Fruit fly (Drosophila melanogaster) whole organism, embryonic: ENCODE measurements around the gene Rpt5.

Experiments used
- ATbp ChIP-seq: fragments of 200-800 bp; sonication (Bioruptor generic); optimal IDR thresholded peaks from 2 replicates; lab custom pipeline; 2017; ENCODE audit warnings: missing biosample characterization, mild to moderate bottlenecking, missing genetic modification characterization, missing genetic modification reagents
- Atf-2 ChIP-seq: fragments of 200-800 bp; sonication (Bioruptor generic); optimal IDR thresholded peaks from 2 replicates; lab custom pipeline; 2016; ENCODE audit warnings: missing biosample characterization, missing genetic modification characterization
- Awh ChIP-seq: fragments of 200-800 bp; sonication (Bioruptor generic); IDR thresholded peaks from 2 replicates; pipeline ENCODE4, ENCODE4 v1.3.6; 2022; ENCODE audit warnings: missing biosample characterization, missing genetic modification characterization
- CG10565 ChIP-seq: fragments of 200-800 bp; sonication (Bioruptor generic); optimal IDR thresholded peaks from 3 replicates; lab custom pipeline; 2016; ENCODE audit warnings: missing biosample characterization, mild to moderate bottlenecking, missing genetic modification characterization
- CG12236 ChIP-seq: fragments of 200-800 bp; sonication (Bioruptor generic); optimal IDR thresholded peaks from 2 replicates; lab custom pipeline; 2016; ENCODE audit warnings: missing biosample characterization, missing genetic modification characterization
- CG12744 ChIP-seq: fragments of 200-800 bp; sonication (Bioruptor generic); optimal IDR thresholded peaks from 2 replicates; lab custom pipeline; 2016; ENCODE audit warnings: missing biosample characterization, missing genetic modification characterization
- CG12769 ChIP-seq: fragments of 200-800 bp; sonication (Bioruptor generic); optimal IDR thresholded peaks from 2 replicates; lab custom pipeline; 2019; ENCODE audit warnings: missing biosample characterization, mild to moderate bottlenecking, missing genetic modification characterization, moderate library complexity
- CG12942 ChIP-seq: fragments of 200-800 bp; sonication (Bioruptor generic); optimal IDR thresholded peaks from 3 replicates; lab custom pipeline; 2016; ENCODE audit warnings: missing biosample characterization, missing genetic modification characterization
- CG13775 ChIP-seq: fragments of 200-800 bp; sonication (Bioruptor generic); optimal IDR thresholded peaks from 3 replicates; lab custom pipeline; 2017; ENCODE audit warnings: missing biosample characterization, mild to moderate bottlenecking, missing genetic modification characterization
- CG1529 ChIP-seq: fragments of 200-800 bp; sonication (Bioruptor generic); optimal IDR thresholded peaks from 3 replicates; lab custom pipeline; 2018; ENCODE audit warnings: missing biosample characterization, missing genetic modification characterization
- CG2678 ChIP-seq: fragments of 200-800 bp; sonication (Bioruptor generic); optimal IDR thresholded peaks from 3 replicates; lab custom pipeline; 2019; ENCODE audit warnings: missing biosample characterization, mild to moderate bottlenecking, missing genetic modification characterization, moderate library complexity
- CG33213 ChIP-seq: fragments of 200-800 bp; sonication (Bioruptor generic); optimal IDR thresholded peaks from 3 replicates; lab custom pipeline; 2016; ENCODE audit warnings: missing biosample characterization, missing genetic modification characterization
- CG3407 ChIP-seq: fragments of 200-800 bp; sonication (Bioruptor generic); optimal IDR thresholded peaks from 2 replicates; lab custom pipeline; 2018; ENCODE audit warnings: missing biosample characterization, mild to moderate bottlenecking, missing genetic modification characterization
- CG34224 ChIP-seq: fragments of 200-800 bp; sonication (Bioruptor generic); IDR thresholded peaks from 3 replicates; pipeline ENCODE4 v1.3.6; 2022; ENCODE audit warnings: missing biosample characterization, missing genetic modification characterization; ENCODE audit not compliant: partially characterized antibody
- CG3726 ChIP-seq: fragments of 200-800 bp; sonication (Bioruptor generic); IDR thresholded peaks from 3 replicates; pipeline ENCODE4, ENCODE4 v1.3.6; 2022; ENCODE audit warnings: missing biosample characterization, missing genetic modification characterization
- CG4617 ChIP-seq: fragments of 200-800 bp; sonication (Bioruptor generic); optimal IDR thresholded peaks from 3 replicates; lab custom pipeline; 2016; ENCODE audit warnings: missing biosample characterization, missing genetic modification characterization, borderline replicate concordance
- CG6175 ChIP-seq: fragments of 200-800 bp; sonication (Bioruptor generic); IDR thresholded peaks from 3 replicates; pipeline ENCODE4 v1.3.6; 2022; ENCODE audit warnings: missing biosample characterization, missing genetic modification characterization
- CG6683 ChIP-seq: fragments of 200-800 bp; sonication (Bioruptor generic); optimal IDR thresholded peaks from 2 replicates; lab custom pipeline; 2017; ENCODE audit warnings: missing biosample characterization, mild to moderate bottlenecking, missing genetic modification characterization, missing genetic modification reagents
- CG6813 ChIP-seq: fragments of 200-800 bp; sonication (Bioruptor generic); optimal IDR thresholded peaks from 2 replicates; lab custom pipeline; 2017; ENCODE audit warnings: missing biosample characterization, missing genetic modification characterization, mild to moderate bottlenecking, moderate library complexity, missing genetic modification reagents
- CG8388 ChIP-seq: fragments of 200-800 bp; sonication (Bioruptor generic); optimal IDR thresholded peaks from 2 replicates; lab custom pipeline; 2019; ENCODE audit warnings: missing biosample characterization, mild to moderate bottlenecking, missing genetic modification characterization, moderate library complexity
- CG8765 ChIP-seq: fragments of 200-800 bp; sonication (Bioruptor generic); IDR thresholded peaks from 2 replicates; pipeline ENCODE4 v1.3.6; 2022; ENCODE audit warnings: missing biosample characterization, missing genetic modification characterization
- H15 ChIP-seq: fragments of 200-800 bp; sonication (Bioruptor generic); IDR thresholded peaks from 3 replicates; pipeline ENCODE4 v1.3.6; 2022; ENCODE audit warnings: missing biosample characterization, missing genetic modification characterization
- H2.0 ChIP-seq: fragments of 200-800 bp; sonication (Bioruptor generic); IDR thresholded peaks from 2 replicates; pipeline ENCODE4 v1.3.6; 2022; ENCODE audit warnings: missing biosample characterization, missing genetic modification characterization
- NC2α ChIP-seq: fragments of 200-800 bp; sonication (Bioruptor generic); optimal IDR thresholded peaks from 2 replicates; lab custom pipeline; 2016; ENCODE audit warnings: missing biosample characterization, missing genetic modification characterization
- Opbp ChIP-seq: fragments of 200-800 bp; sonication (Bioruptor generic); IDR thresholded peaks from 3 replicates; pipeline ENCODE4 v1.3.6; 2022; ENCODE audit warnings: missing biosample characterization, missing genetic modification characterization; ENCODE audit not compliant: partially characterized antibody
- Sry-β ChIP-seq: fragments of 200-800 bp; sonication (Bioruptor generic); optimal IDR thresholded peaks from 2 replicates; lab custom pipeline; 2018; ENCODE audit warnings: missing biosample characterization, mild to moderate bottlenecking, missing genetic modification characterization, moderate library complexity
- ap ChIP-seq: fragments of 200-800 bp; sonication (Bioruptor generic); IDR thresholded peaks from 2 replicates; pipeline ENCODE4 v1.3.6; 2022; ENCODE audit warnings: missing biosample characterization, missing genetic modification characterization
- az2 ChIP-seq: fragments of 200-800 bp; sonication (Bioruptor generic); optimal IDR thresholded peaks from 3 replicates; lab custom pipeline; 2016; ENCODE audit warnings: missing biosample characterization, missing genetic modification characterization
- br ChIP-seq: fragments of >200 bp; optimal IDR thresholded peaks from 2 replicates; lab custom pipeline; 2017
- caup ChIP-seq: fragments of 200-800 bp; sonication (Bioruptor generic); optimal IDR thresholded peaks from 3 replicates; lab custom pipeline; 2017; ENCODE audit warnings: missing biosample characterization, mild to moderate bottlenecking, missing genetic modification characterization, moderate library complexity; ENCODE audit not compliant: severe bottlenecking
- chif ChIP-seq, 2 experiments: fragments of 200-800 bp; sonication (Bioruptor generic); optimal IDR thresholded peaks; 3 replicates each; lab custom pipeline; 2016; ENCODE audit warnings: missing biosample characterization in 2 of 2, missing genetic modification characterization in 2 of 2
- chn ChIP-seq: fragments of 200-800 bp; sonication (Bioruptor generic); optimal IDR thresholded peaks from 2 replicates; lab custom pipeline; 2016; ENCODE audit warnings: missing biosample characterization, missing genetic modification characterization
- ci ChIP-seq: fragments of 200-800 bp; sonication (Bioruptor generic); IDR thresholded peaks from 3 replicates; pipeline ENCODE4 v1.3.6; 2022; ENCODE audit warnings: missing biosample characterization, missing genetic modification characterization
- dmrt11E ChIP-seq: fragments of 200-800 bp; sonication (Bioruptor generic); optimal IDR thresholded peaks from 3 replicates; lab custom pipeline; 2018; ENCODE audit warnings: missing biosample characterization, mild to moderate bottlenecking, missing genetic modification characterization, moderate library complexity
- dmrt99B ChIP-seq: fragments of 200-800 bp; sonication (Bioruptor generic); optimal IDR thresholded peaks from 2 replicates; lab custom pipeline; 2018; ENCODE audit warnings: missing biosample characterization, mild to moderate bottlenecking, missing genetic modification characterization, moderate library complexity
- eve ChIP-seq, 2 experiments: fragments of >200 bp; optimal IDR thresholded peaks; 2 replicates each; lab custom pipeline; 2017; ENCODE audit warnings: missing biosample characterization in 2 of 2, missing genetic modification characterization in 2 of 2
- fd96Cb ChIP-seq: fragments of 200-800 bp; sonication (Bioruptor generic); optimal IDR thresholded peaks from 2 replicates; lab custom pipeline; 2018; ENCODE audit warnings: missing biosample characterization, mild to moderate bottlenecking, missing genetic modification characterization, moderate library complexity
- fu2 ChIP-seq: fragments of 200-800 bp; sonication (Bioruptor generic); optimal IDR thresholded peaks from 2 replicates; lab custom pipeline; 2016; ENCODE audit warnings: missing biosample characterization, missing genetic modification characterization
- grn ChIP-seq: fragments of 200-800 bp; sonication (Bioruptor generic); optimal IDR thresholded peaks from 3 replicates; lab custom pipeline; 2017; ENCODE audit warnings: missing biosample characterization, missing genetic modification characterization
- gro ChIP-seq: fragments of 200-800 bp; sonication (Bioruptor generic); optimal IDR thresholded peaks from 2 replicates; lab custom pipeline; 2016; ENCODE audit warnings: missing biosample characterization, missing genetic modification characterization
- gt ChIP-seq: fragments of 200-800 bp; sonication (Bioruptor generic); IDR thresholded peaks from 2 replicates; pipeline ENCODE4 v1.3.6; 2022; ENCODE audit warnings: missing biosample characterization, missing genetic modification characterization
- hb ChIP-seq: fragments of 200-800 bp; sonication (Bioruptor generic); IDR thresholded peaks from 3 replicates; pipeline ENCODE4 v1.3.6; 2022; ENCODE audit warnings: missing biosample characterization, missing genetic modification characterization; ENCODE audit not compliant: partially characterized antibody
- luna ChIP-seq: fragments of 200-800 bp; sonication (Bioruptor generic); optimal IDR thresholded peaks from 2 replicates; lab custom pipeline; 2016; ENCODE audit warnings: missing biosample characterization, missing genetic modification characterization
- pnt ChIP-seq: fragments of 200-800 bp; sonication (Bioruptor generic); optimal IDR thresholded peaks from 3 replicates; lab custom pipeline; 2016; ENCODE audit warnings: missing biosample characterization, missing genetic modification characterization
- psq ChIP-seq: fragments of 200-800 bp; sonication (Bioruptor generic); optimal IDR thresholded peaks from 2 replicates; lab custom pipeline; 2017; ENCODE audit warnings: missing biosample characterization, missing genetic modification characterization
- run ChIP-seq: fragments of 200-800 bp; sonication (Bioruptor generic); optimal IDR thresholded peaks from 3 replicates; lab custom pipeline; 2018; ENCODE audit warnings: missing biosample characterization, mild to moderate bottlenecking, missing genetic modification characterization
- sna ChIP-seq: fragments of 200-800 bp; sonication (Bioruptor generic); IDR thresholded peaks from 2 replicates; pipeline ENCODE4 v1.3.6; 2022; ENCODE audit warnings: missing biosample characterization, missing genetic modification characterization; ENCODE audit not compliant: partially characterized antibody
- sr ChIP-seq: fragments of 200-800 bp; sonication (Bioruptor generic); IDR thresholded peaks from 3 replicates; pipeline ENCODE4 v1.3.6; 2022; ENCODE audit warnings: missing biosample characterization, missing genetic modification characterization
- tin ChIP-seq: fragments of 200-800 bp; sonication (Bioruptor generic); optimal IDR thresholded peaks from 3 replicates; lab custom pipeline; 2016; ENCODE audit warnings: missing biosample characterization, missing genetic modification characterization
- tio ChIP-seq: fragments of 200-800 bp; sonication (Bioruptor generic); optimal IDR thresholded peaks from 2 replicates; lab custom pipeline; 2017; ENCODE audit warnings: missing biosample characterization, missing genetic modification characterization, inconsistent platforms
- tup ChIP-seq: fragments of 200-800 bp; sonication (Bioruptor generic); optimal IDR thresholded peaks from 2 replicates; lab custom pipeline; 2016; ENCODE audit warnings: missing biosample characterization, mild to moderate bottlenecking, missing genetic modification characterization, moderate library complexity

The Rpt5 gene

dm6 chr3R:23783961-23784360, 31.3 kb downstream of the Rpt5 start (continued):
- TF ChIP-seq CG34224 (GFP tag; lab: Robert Waterston, UW) (no peak), gro (GFP tag; lab: Kevin White, UChicago) (no peak), psq (no peak), chif (GFP tag; optimal IDR thresholded peaks at IDR 0.05; lab: Kevin White, UChicago) (peak; percentile 69 to 83), chn (GFP tag; lab: Kevin White, UChicago) (peak; percentile 46), caup (no peak), tin (GFP tag; lab: Kevin White, UChicago) (peak; percentile 62), ATbp (GFP tag; lab: Kevin White, UChicago) (peak; percentile 75), dmrt11E (peak; percentile 93), dmrt99B (peak; percentile 79), gt (no peak), CG33213 (peak; percentile 11), CG4617 (GFP tag; lab: Kevin White, UChicago) (peak; percentile 50), CG12769 (tag; lab: Kevin White, UChicago) (peak; percentile 31), run (tag; lab: Kevin White, UChicago) (peak; percentile 53), Opbp (GFP tag; lab: Robert Waterston, UW) (no peak), hb (GFP tag; lab: Robert Waterston, UW) (no peak), grn (GFP tag; lab: Kevin White, UChicago) (no peak), ci (GFP tag; lab: Robert Waterston, UW) (peak; percentile 74), br (lab: Kevin White, UChicago) (no peak), luna (GFP tag; lab: Kevin White, UChicago) (no peak), Atf-2 (GFP tag; lab: Kevin White, UChicago) (peak; percentile 57), CG6683 (GFP tag; lab: Kevin White, UChicago) (peak; percentile 26), pnt (GFP tag; lab: Kevin White, UChicago) (peak; percentile 61), CG10565 (GFP tag; lab: Kevin White, UChicago) (no peak), fd96Cb (tag; lab: Kevin White, UChicago) (peak; percentile 89), az2 (GFP tag; lab: Kevin White, UChicago) (peak; percentile 80), tio (GFP tag; lab: Kevin White, UChicago) (peak; percentile 83), eve (GFP tag; optimal IDR thresholded peaks at IDR 0.05; lab: Kevin White, UChicago) (no peak), tup (peak; percentile 54), H2.0 (peak; percentile 57), fu2 (GFP tag; lab: Kevin White, UChicago) (no peak), ap (GFP tag; lab: Robert Waterston, UW) (peak; percentile 58; the same call in 1 of the 2 replicates), NC2α (no peak), H15 (GFP tag; lab: Robert Waterston, UW) (peak; percentile 69; the same call in 2 of the 3 replicates), CG6175 (no peak), Awh (GFP tag; lab: Robert Waterston, UW) (peak; percentile 34; the same call in 1 of the 2 replicates), CG8388 (GFP tag; lab: Kevin White, UChicago) (peak; percentile 85), CG8765 (GFP tag; lab: Robert Waterston, UW) (peak; percentile 12; the same call in 1 of the 2 replicates), sr (GFP tag; lab: Robert Waterston, UW) (no peak), CG3407 (peak; percentile 61), Sry-β (no peak), CG3726 (peak; percentile 77; the same call in 2 of the 3 replicates), CG12744 (GFP tag; lab: Kevin White, UChicago) (peak; percentile 31), CG12942 (GFP tag; lab: Kevin White, UChicago) (peak; percentile 24), CG6813 (GFP tag; lab: Kevin White, UChicago) (peak; percentile 59), CG2678 (tag; lab: Kevin White, UChicago) (peak; percentile 80), CG1529 (GFP tag; lab: Kevin White, UChicago) (peak; percentile 83), CG13775 (GFP tag; lab: Kevin White, UChicago) (peak; percentile 77), CG12236 (peak; percentile 34), sna (no peak)
